Fruit fly (Drosophila melanogaster): ENCODE results near the gene PpD3.

Gene PpD3

dm6 chr3R:9747272-9747874, 302 bp upstream of the PpD3 start, which contains the start of gene CG12948 (continued):
- TF ChIP-seq cad (GFP tag; optimal IDR thresholded peaks at IDR 0.05) (no peak), sd (tag; optimal IDR thresholded peaks at IDR 0.05) (no peak), p53 (GFP tag; optimal IDR thresholded peaks at IDR 0.05) (no peak), shn (GFP tag; optimal IDR thresholded peaks at IDR 0.05) (no peak), row (GFP tag; IDR thresholded peaks at IDR 0.05) (peak; percentile 95), CG8944 (GFP tag; optimal IDR thresholded peaks at IDR 0.05) (peak; percentile 21), schlank (tag; optimal IDR thresholded peaks at IDR 0.05) (peak; percentile 56), Myb (GFP tag; optimal IDR thresholded peaks at IDR 0.05) (peak; percentile 7), CG3281 (GFP tag; optimal IDR thresholded peaks at IDR 0.05) (peak; percentile 71), pum (GFP tag; optimal IDR thresholded peaks at IDR 0.05) (peak; percentile 16), az2 (GFP tag; optimal IDR thresholded peaks at IDR 0.05) (peak; percentile 3), dati (GFP tag; IDR thresholded peaks at IDR 0.05) (no peak), CG8290 (GFP tag; optimal IDR thresholded peaks at IDR 0.05) (peak; percentile 8), CG8290 (tag; optimal IDR thresholded peaks at IDR 0.05) (no peak), CG43689 (GFP tag; IDR thresholded peaks at IDR 0.05) (no peak), CG7839 (tag; optimal IDR thresholded peaks at IDR 0.05) (no peak), CG10274 (GFP tag; optimal IDR thresholded peaks at IDR 0.05) (no peak), CG9876 (GFP tag; optimal IDR thresholded peaks at IDR 0.05) (no peak), Rx (GFP tag; IDR thresholded peaks at IDR 0.05) (no peak), Abd-B (GFP tag; optimal IDR thresholded peaks at IDR 0.05) (peak; percentile 61), Doc3 (GFP tag; IDR thresholded peaks at IDR 0.05; ENCODE audit: partially characterized antibody) (peak; percentile 98), emc (GFP tag; optimal IDR thresholded peaks at IDR 0.05) (no peak), nom (GFP tag; optimal IDR thresholded peaks at IDR 0.05) (peak; percentile 65), ash1 (GFP tag; optimal IDR thresholded peaks at IDR 0.05) (no peak), CG2875 (GFP tag; optimal IDR thresholded peaks at IDR 0.05) (peak; percentile 11), ken (GFP tag; IDR thresholded peaks at IDR 0.05) (no peak), eyg (GFP tag; optimal IDR thresholded peaks at IDR 0.05) (no peak), wdn (GFP tag; IDR thresholded peaks at IDR 0.05) (no peak), CG1233 (GFP tag; optimal IDR thresholded peaks at IDR 0.05) (no peak), al (GFP tag; IDR thresholded peaks at IDR 0.05) (peak; percentile 42; the same call in 1 of the 2 replicates), Usf (GFP tag; optimal IDR thresholded peaks at IDR 0.05) (no peak), Nf-YA (GFP tag; IDR thresholded peaks at IDR 0.05) (no peak), NC2β (GFP tag; optimal IDR thresholded peaks at IDR 0.05) (no peak), fu2 (GFP tag; optimal IDR thresholded peaks at IDR 0.05) (peak; percentile 3), CG16813 (GFP tag; IDR thresholded peaks at IDR 0.05; ENCODE audit: partially characterized antibody) (peak; percentile 89), pros (GFP tag; optimal IDR thresholded peaks at IDR 0.05) (peak; percentile 62), Six4 (GFP tag; optimal IDR thresholded peaks at IDR 0.05) (no peak), CG11456 (GFP tag; IDR thresholded peaks at IDR 0.05) (0 out of 3 replicates have a peak, but pooled peaks have one; percentile 12), CG5180 (GFP tag; optimal IDR thresholded peaks at IDR 0.05) (no peak), CG11696 (GFP tag; IDR thresholded peaks at IDR 0.05) (no peak), ranshi (GFP tag; IDR thresholded peaks at IDR 0.05) (no peak; the same call in 1 of the 2 replicates), CG10321 (GFP tag; IDR thresholded peaks at IDR 0.05) (no peak), D (optimal IDR thresholded peaks at IDR 0.05) (no peak), D (GFP tag; optimal IDR thresholded peaks at IDR 0.05) (no peak), CG4328 (GFP tag; optimal IDR thresholded peaks at IDR 0.05) (no peak), ham (GFP tag; IDR thresholded peaks at IDR 0.05) (no peak), hth (optimal IDR thresholded peaks at IDR 0.05) (no peak), Xbp1 (GFP tag; optimal IDR thresholded peaks at IDR 0.05) (peak; percentile 55), CG30020 (tag; optimal IDR thresholded peaks at IDR 0.05) (peak; percentile 40), chif (GFP tag; optimal IDR thresholded peaks at IDR 0.05) (peak in 1 of 2 experiments; percentile 63), Bteb2 (GFP tag; optimal IDR thresholded peaks at IDR 0.05) (peak; percentile 16), CG14667 (GFP tag; IDR thresholded peaks at IDR 0.05) (no peak)

Measured in whole organism, embryonic.